Worm (Caenorhabditis elegans): ENCODE data around the gene srab-4.

DNA sequence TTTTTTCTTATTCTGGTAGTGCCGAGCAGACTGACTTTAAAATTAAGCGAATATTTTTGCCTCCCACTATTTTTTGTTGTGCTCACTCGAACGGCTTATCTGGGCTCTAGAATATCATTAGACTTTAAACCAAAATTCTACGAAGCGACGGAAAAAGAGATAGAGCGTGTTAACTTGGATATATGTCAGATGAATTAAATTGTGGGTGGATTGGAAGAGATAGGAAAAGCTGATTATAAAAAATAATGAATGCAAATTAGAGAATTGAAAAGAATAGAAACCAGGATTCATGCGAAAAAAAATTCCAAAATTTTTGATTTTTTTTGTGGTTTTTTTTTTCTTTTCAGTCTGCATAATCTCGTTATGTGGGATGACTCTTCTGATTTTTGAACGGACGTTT is 17.8 kb downstream of the srab-4 start, which contains the start of gene F20A1.4:
- TF ChIP-seq ceh-58 (GFP tag; IDR thresholded peaks at IDR 0.05) = no peak
- no peak for TF ChIP-seq C17E4.6 (GFP tag; IDR thresholded peaks at IDR 0.05)
- no peak for TF ChIP-seq ztf-3 (GFP tag; optimal IDR thresholded peaks at IDR 0.05)
- TF ChIP-seq tbx-9 (tag; optimal IDR thresholded peaks at IDR 0.05; ENCODE audit: borderline replicate concordance) = no peak

All from whole organism, young adult.